Fruit fly (Drosophila melanogaster) S2 (cell line): ENCODE data around the gene CG45049.

ENCODE experiments used
- CG8478 ChIP-seq: fragments of >200 bp; optimal IDR thresholded peaks from 2 replicates; lab custom pipeline; 2018
- CTCF ChIP-seq, 2 experiments: fragments of >200 bp; optimal IDR thresholded peaks; 2 replicates each; lab custom pipeline; 2018

Gene CG45049

DNA sequence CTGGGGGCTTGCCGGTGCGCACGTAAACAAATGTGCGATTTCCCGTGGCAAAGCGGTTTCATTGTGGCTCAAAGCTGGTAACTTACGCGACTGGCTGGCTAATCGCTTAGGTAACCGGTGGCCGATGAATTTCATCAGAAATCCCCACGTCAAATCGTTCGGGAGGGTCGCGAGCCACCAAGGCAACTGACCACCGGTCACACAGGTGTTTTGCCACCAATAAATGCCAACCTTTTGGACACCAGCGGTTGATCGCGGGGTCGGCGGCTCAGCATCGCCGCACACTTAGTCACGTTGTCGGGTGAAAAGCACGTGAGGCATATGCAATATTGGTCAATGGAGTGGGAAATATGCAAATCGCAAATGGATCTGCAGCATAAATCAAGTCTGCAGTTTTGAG lies 49.7 kb downstream of the CG45049 start:
- TF ChIP-seq CG8478 = no peak
- TF ChIP-seq CTCF (optimal IDR thresholded peaks at IDR 0.05; lab: Kevin White, UChicago) = no peak

DNA sequence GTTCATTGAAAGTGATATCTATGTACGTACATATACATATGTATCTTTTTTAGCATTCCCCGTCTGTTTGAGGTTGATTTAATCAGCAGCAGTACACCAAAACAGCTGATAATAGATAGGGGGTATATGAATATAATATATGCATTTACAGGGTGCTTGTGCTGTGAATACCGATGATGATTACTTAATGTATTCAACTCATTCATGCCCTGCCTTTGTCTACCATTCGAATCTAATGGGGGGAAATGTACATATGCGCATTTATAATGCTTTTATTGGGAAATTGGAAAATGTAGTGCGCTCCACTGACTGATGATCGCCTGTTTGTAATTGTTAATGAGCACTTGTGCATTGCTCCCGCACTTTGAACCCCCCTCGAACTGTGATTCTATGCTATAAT lies 53.4 kb downstream of the CG45049 start:
- TF ChIP-seq CTCF (optimal IDR thresholded peaks at IDR 0.05; lab: Kevin White, UChicago) = no peak
- TF ChIP-seq CG8478 = no peak

DNA sequence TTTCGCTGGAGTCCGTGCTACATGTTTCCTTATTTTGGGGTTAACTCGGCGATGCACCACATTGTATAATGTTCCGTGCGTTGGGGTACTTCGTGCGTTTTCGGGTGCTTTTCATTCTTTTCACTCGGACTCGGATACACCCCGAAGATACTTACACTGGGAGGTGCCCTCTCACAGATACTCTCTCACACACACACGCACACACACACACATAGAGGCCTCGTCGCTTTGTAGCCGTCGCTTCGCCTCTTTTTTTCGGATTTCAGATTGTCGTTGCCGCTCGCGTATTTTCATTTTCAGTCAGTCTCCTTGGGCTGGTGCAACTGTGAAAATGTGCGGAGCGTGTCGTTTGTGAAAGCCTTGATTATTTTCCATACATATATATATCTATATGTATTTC lies 54.6 kb downstream of the CG45049 start:
- TF ChIP-seq CG8478 (no peak), CTCF (optimal IDR thresholded peaks at IDR 0.05; lab: Kevin White, UChicago) (no peak)
